Worm (Caenorhabditis elegans): ENCODE data around the gene gnrr-6.
"Not testable (repeated sequence)": the region's sequence is repeated elsewhere in the genome, so short reads cannot be mapped to it uniquely, and the experiment has no call there.

DNA sequence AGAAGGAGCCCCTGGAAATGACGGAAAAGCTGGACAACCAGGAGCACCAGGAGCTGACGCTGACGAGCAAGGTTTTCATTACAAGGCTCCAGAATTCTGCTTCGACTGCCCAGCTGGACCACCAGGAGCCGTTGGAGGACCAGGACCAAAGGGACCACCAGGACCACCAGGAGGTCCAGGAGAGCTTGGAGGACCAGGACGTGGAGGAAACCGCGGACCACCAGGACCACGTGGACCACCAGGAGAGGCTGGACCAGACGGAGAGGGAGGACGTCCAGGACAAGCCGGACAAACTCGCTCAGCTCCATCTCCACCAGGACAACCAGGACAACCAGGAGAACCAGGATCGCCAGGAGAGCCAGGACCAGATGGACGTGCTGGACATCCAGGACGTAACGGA lies 21.1 kb downstream of the gnrr-6 start:
- not testable (repeated sequence) for TF ChIP-seq nhr-90 (tag; optimal IDR thresholded peaks at IDR 0.05); F23B12.7 (tag; optimal IDR thresholded peaks at IDR 0.05; ENCODE audit: insufficient read depth); C06A6.2 (GFP tag; conservative IDR thresholded peaks at IDR 0.05); F52B5.7 (tag; optimal IDR thresholded peaks at IDR 0.05); lir-1 (GFP tag; conservative IDR thresholded peaks at IDR 0.05); bed-1 (GFP tag; IDR thresholded peaks at IDR 0.05); hmg-1.2 (GFP tag; IDR thresholded peaks at IDR 0.05); aptf-2 (GFP tag; conservative IDR thresholded peaks at IDR 0.05); hsf-1 (GFP tag; IDR thresholded peaks at IDR 0.05); ztf-18 (tag; optimal IDR thresholded peaks at IDR 0.05); pha-4 (tag; optimal IDR thresholded peaks at IDR 0.05); K11D2.4 (GFP tag; IDR thresholded peaks at IDR 0.05); K12H6.12 (tag; optimal IDR thresholded peaks at IDR 0.05)
